Fruit fly (Drosophila melanogaster) whole organism, embryonic: Measurements from ENCODE around the gene Mnn1.

Experiments used
- CG10462 ChIP-seq: fragments of 200-800 bp; sonication (Bioruptor generic); optimal IDR thresholded peaks from 2 replicates; lab custom pipeline; 2016; ENCODE audit warnings: missing biosample characterization, missing genetic modification characterization
- CG12219 ChIP-seq: fragments of 200-800 bp; sonication (Bioruptor generic); optimal IDR thresholded peaks from 3 replicates; lab custom pipeline; 2018; ENCODE audit warnings: missing biosample characterization, mild to moderate bottlenecking, missing genetic modification characterization
- CG14965 ChIP-seq: fragments of 200-800 bp; sonication (Bioruptor generic); optimal IDR thresholded peaks from 2 replicates; lab custom pipeline; 2016; ENCODE audit warnings: missing biosample characterization, missing genetic modification characterization, borderline replicate concordance
- CG15073 ChIP-seq: fragments of 200-800 bp; sonication (Bioruptor generic); optimal IDR thresholded peaks from 2 replicates; lab custom pipeline; 2016; ENCODE audit warnings: missing biosample characterization, missing genetic modification characterization
- CG17186 ChIP-seq: fragments of 200-800 bp; sonication (Bioruptor generic); optimal IDR thresholded peaks from 3 replicates; lab custom pipeline; 2017; ENCODE audit warnings: missing biosample characterization, missing genetic modification reagents, missing genetic modification characterization
- CG17802 ChIP-seq: fragments of 200-800 bp; sonication (Bioruptor generic); optimal IDR thresholded peaks from 2 replicates; lab custom pipeline; 2018; ENCODE audit warnings: missing biosample characterization, mild to moderate bottlenecking, missing genetic modification characterization, moderate library complexity
- CG2712 ChIP-seq: fragments of 200-800 bp; optimal IDR thresholded peaks from 3 replicates; lab custom pipeline; 2019; ENCODE audit warnings: missing biosample characterization, mild to moderate bottlenecking, missing genetic modification characterization, moderate library complexity
- CG32532 ChIP-seq: fragments of 200-800 bp; sonication (Bioruptor generic); IDR thresholded peaks from 2 replicates; pipeline ENCODE4 v1.3.6; 2022; ENCODE audit warnings: missing biosample characterization, missing genetic modification characterization
- CG32767 ChIP-seq: fragments of 200-800 bp; sonication (Bioruptor generic); IDR thresholded peaks from 2 replicates; pipeline ENCODE4 v1.3.6; 2022; ENCODE audit warnings: missing biosample characterization, missing genetic modification characterization
- CG3847 ChIP-seq: fragments of 200-800 bp; sonication (Bioruptor generic); IDR thresholded peaks from 2 replicates; pipeline ENCODE4 v1.3.6; 2022; ENCODE audit warnings: missing biosample characterization, missing genetic modification characterization
- CG4424 ChIP-seq: fragments of 200-800 bp; sonication (Bioruptor generic); optimal IDR thresholded peaks from 3 replicates; lab custom pipeline; 2016; ENCODE audit warnings: missing biosample characterization, missing genetic modification characterization
- CG4707 ChIP-seq: fragments of 200-800 bp; sonication (Bioruptor generic); optimal IDR thresholded peaks from 2 replicates; lab custom pipeline; 2018; ENCODE audit warnings: missing biosample characterization, mild to moderate bottlenecking, missing genetic modification characterization, moderate library complexity
- CG6689 ChIP-seq: fragments of 200-800 bp; sonication (Bioruptor generic); IDR thresholded peaks from 2 replicates; pipeline ENCODE4 v1.3.6; 2022; ENCODE audit warnings: missing biosample characterization, missing genetic modification characterization
- CG7271 ChIP-seq: fragments of 200-800 bp; sonication (Bioruptor generic); optimal IDR thresholded peaks from 2 replicates; lab custom pipeline; 2018; ENCODE audit warnings: missing biosample characterization, mild to moderate bottlenecking, missing genetic modification characterization, moderate library complexity
- D19B ChIP-seq: fragments of 200-800 bp; sonication (Bioruptor generic); optimal IDR thresholded peaks from 2 replicates; lab custom pipeline; 2017; ENCODE audit warnings: missing biosample characterization, mild to moderate bottlenecking, missing genetic modification characterization
- Dll ChIP-seq: fragments of 200-800 bp; sonication (Bioruptor generic); IDR thresholded peaks from 4 replicates; pipeline ENCODE4 v1.3.6; 2022; ENCODE audit warnings: missing biosample characterization, missing genetic modification characterization; ENCODE audit not compliant: partially characterized antibody
- Eip74EF ChIP-seq, 2 experiments: fragments of 200-800 bp in 1 of 2; fragments of >200 bp in 1 of 2; sonication (Bioruptor generic) in 1 of 2; optimal IDR thresholded peaks; 2 replicates each; lab custom pipeline; 2017 to 2019; ENCODE audit warnings: missing biosample characterization in 2 of 2, missing genetic modification characterization in 2 of 2, mild to moderate bottlenecking in 1 of 2, moderate library complexity in 1 of 2
- HHEX ChIP-seq: fragments of 200-800 bp; sonication (Bioruptor generic); optimal IDR thresholded peaks from 3 replicates; lab custom pipeline; 2017; ENCODE audit warnings: missing biosample characterization, mild to moderate bottlenecking, missing genetic modification characterization, missing genetic modification reagents
- Hey ChIP-seq: fragments of 200-800 bp; sonication (Bioruptor generic); optimal IDR thresholded peaks from 3 replicates; lab custom pipeline; 2018; ENCODE audit warnings: missing biosample characterization, mild to moderate bottlenecking, missing genetic modification characterization
- HmgZ ChIP-seq: fragments of 200-800 bp; sonication (Bioruptor generic); optimal IDR thresholded peaks from 2 replicates; lab custom pipeline; 2018; ENCODE audit warnings: missing biosample characterization, mild to moderate bottlenecking, missing genetic modification characterization
- Hr3 ChIP-seq: fragments of 200-800 bp; sonication (Bioruptor generic); optimal IDR thresholded peaks from 3 replicates; lab custom pipeline; 2016; ENCODE audit warnings: missing biosample characterization, missing genetic modification characterization
- Hr51 ChIP-seq, 2 experiments: fragments of 200-800 bp; sonication (Bioruptor generic); optimal IDR thresholded peaks; 2 replicates in 1 of 2; 3 replicates in 1 of 2; lab custom pipeline; 2016 to 2018; ENCODE audit warnings: missing biosample characterization in 2 of 2, missing genetic modification characterization in 2 of 2, mild to moderate bottlenecking in 1 of 2, moderate library complexity in 1 of 2
- Lhr ChIP-seq: fragments of 200-800 bp; sonication (Bioruptor generic); optimal IDR thresholded peaks from 3 replicates; lab custom pipeline; 2017; ENCODE audit warnings: mild to moderate bottlenecking, missing biosample characterization, missing genetic modification reagents, missing genetic modification characterization
- Oaz ChIP-seq: fragments of 200-800 bp; sonication (Bioruptor generic); IDR thresholded peaks from 2 replicates; pipeline ENCODE4 v1.3.6; 2022; ENCODE audit warnings: missing biosample characterization, missing genetic modification characterization
- Oli ChIP-seq: fragments of 200-800 bp; sonication (Bioruptor generic); optimal IDR thresholded peaks from 2 replicates; lab custom pipeline; 2018; ENCODE audit warnings: missing biosample characterization, mild to moderate bottlenecking, missing genetic modification characterization, moderate library complexity
- Rfx ChIP-seq: fragments of 200-800 bp; sonication (Bioruptor generic); IDR thresholded peaks from 2 replicates; pipeline ENCODE4 v1.3.6; 2022; ENCODE audit warnings: missing biosample characterization, missing genetic modification characterization
- Sox100B ChIP-seq: fragments of 200-800 bp; sonication (Bioruptor generic); optimal IDR thresholded peaks from 3 replicates; lab custom pipeline; 2018; ENCODE audit warnings: missing biosample characterization, mild to moderate bottlenecking, missing genetic modification characterization
- Xbp1 ChIP-seq: fragments of 200-800 bp; sonication (Bioruptor generic); optimal IDR thresholded peaks from 3 replicates; lab custom pipeline; 2016; ENCODE audit warnings: missing biosample characterization, mild to moderate bottlenecking, missing genetic modification characterization
- ap ChIP-seq: fragments of 200-800 bp; sonication (Bioruptor generic); IDR thresholded peaks from 2 replicates; pipeline ENCODE4 v1.3.6; 2022; ENCODE audit warnings: missing biosample characterization, missing genetic modification characterization
- bab2 ChIP-seq: fragments of 200-800 bp; sonication (Bioruptor generic); optimal IDR thresholded peaks from 2 replicates; lab custom pipeline; 2016; ENCODE audit warnings: missing biosample characterization, missing genetic modification characterization
- bowl ChIP-seq: fragments of 200-800 bp; sonication (Bioruptor generic); IDR thresholded peaks from 2 replicates; pipeline ENCODE4 v1.3.6; 2022; ENCODE audit warnings: missing biosample characterization, missing genetic modification characterization
- chn ChIP-seq: fragments of 200-800 bp; sonication (Bioruptor generic); optimal IDR thresholded peaks from 2 replicates; lab custom pipeline; 2016; ENCODE audit warnings: missing biosample characterization, missing genetic modification characterization
- crol ChIP-seq: fragments of 200-800 bp; sonication (Bioruptor generic); IDR thresholded peaks from 2 replicates; pipeline ENCODE4 v1.3.6; 2022; ENCODE audit warnings: missing biosample characterization, missing genetic modification characterization
- emc ChIP-seq: fragments of 200-800 bp; sonication (Bioruptor generic); optimal IDR thresholded peaks from 2 replicates; lab custom pipeline; 2016; ENCODE audit warnings: missing biosample characterization, missing genetic modification characterization
- gcm ChIP-seq: fragments of 200-800 bp; sonication (Bioruptor generic); optimal IDR thresholded peaks from 2 replicates; lab custom pipeline; 2019; ENCODE audit warnings: missing biosample characterization, mild to moderate bottlenecking, missing genetic modification characterization, moderate library complexity
- gem ChIP-seq: fragments of 200-800 bp; sonication (Bioruptor generic); optimal IDR thresholded peaks from 2 replicates; lab custom pipeline; 2019; ENCODE audit warnings: missing biosample characterization, mild to moderate bottlenecking, missing genetic modification characterization, moderate library complexity
- gfzf ChIP-seq: fragments of 200-800 bp; sonication (Bioruptor generic); optimal IDR thresholded peaks from 2 replicates; lab custom pipeline; 2016; ENCODE audit warnings: missing biosample characterization, mild to moderate bottlenecking, missing genetic modification characterization, moderate library complexity
- hb ChIP-seq: fragments of 200-800 bp; sonication (Bioruptor generic); IDR thresholded peaks from 3 replicates; pipeline ENCODE4 v1.3.6; 2022; ENCODE audit warnings: missing biosample characterization, missing genetic modification characterization; ENCODE audit not compliant: partially characterized antibody
- hbn ChIP-seq: fragments of 200-800 bp; sonication (Bioruptor generic); IDR thresholded peaks from 2 replicates; pipeline ENCODE4 v1.3.6; 2022; ENCODE audit warnings: missing biosample characterization, missing genetic modification characterization; ENCODE audit not compliant: partially characterized antibody
- ken ChIP-seq: fragments of 200-800 bp; sonication (Bioruptor generic); IDR thresholded peaks from 3 replicates; pipeline ENCODE4 v1.3.6; 2022; ENCODE audit warnings: missing biosample characterization, missing genetic modification characterization
- knrl ChIP-seq: fragments of 200-800 bp; sonication (Bioruptor generic); IDR thresholded peaks from 3 replicates; pipeline ENCODE4 v1.3.6; 2022; ENCODE audit warnings: missing biosample characterization, missing genetic modification characterization; ENCODE audit not compliant: partially characterized antibody
- nerfin-2 ChIP-seq: fragments of 200-800 bp; sonication (Bioruptor generic); IDR thresholded peaks from 2 replicates; pipeline ENCODE4 v1.3.6; 2022; ENCODE audit warnings: missing biosample characterization, missing genetic modification characterization; ENCODE audit not compliant: partially characterized antibody
- org-1 ChIP-seq: fragments of 200-800 bp; sonication (Bioruptor generic); optimal IDR thresholded peaks from 2 replicates; lab custom pipeline; 2017; ENCODE audit warnings: missing biosample characterization, missing genetic modification characterization
- row ChIP-seq: fragments of 200-800 bp; sonication (Bioruptor generic); IDR thresholded peaks from 3 replicates; pipeline ENCODE4 v1.3.6; 2022; ENCODE audit warnings: missing biosample characterization, missing genetic modification characterization
- schlank ChIP-seq: fragments of 200-800 bp; sonication (Bioruptor generic); optimal IDR thresholded peaks from 2 replicates; lab custom pipeline; 2018; ENCODE audit warnings: missing biosample characterization, mild to moderate bottlenecking, missing genetic modification characterization
- so ChIP-seq: fragments of 200-800 bp; sonication (Bioruptor generic); IDR thresholded peaks from 3 replicates; pipeline ENCODE4 v1.3.6; 2022; ENCODE audit warnings: missing biosample characterization, missing genetic modification characterization
- vfl ChIP-seq: fragments of 200-800 bp; sonication (Bioruptor generic); optimal IDR thresholded peaks from 2 replicates; lab custom pipeline; 2016; ENCODE audit warnings: missing biosample characterization, missing genetic modification characterization
- vnd ChIP-seq: fragments of 200-800 bp; sonication (Bioruptor generic); IDR thresholded peaks from 3 replicates; pipeline ENCODE4 v1.3.6; 2022; ENCODE audit warnings: missing biosample characterization, missing genetic modification characterization; ENCODE audit not compliant: partially characterized antibody
- yki ChIP-seq: fragments of >200 bp; optimal IDR thresholded peaks from 3 replicates; lab custom pipeline; 2018
- z ChIP-seq: fragments of 200-800 bp; sonication (Bioruptor generic); IDR thresholded peaks from 3 replicates; pipeline ENCODE4 v1.3.6; 2022; ENCODE audit warnings: missing biosample characterization, missing genetic modification characterization
- zf30C ChIP-seq: fragments of 200-800 bp; sonication (Bioruptor generic); optimal IDR thresholded peaks from 3 replicates; lab custom pipeline; 2018; ENCODE audit warnings: missing biosample characterization, mild to moderate bottlenecking, missing genetic modification characterization

Gene Mnn1

DNA sequence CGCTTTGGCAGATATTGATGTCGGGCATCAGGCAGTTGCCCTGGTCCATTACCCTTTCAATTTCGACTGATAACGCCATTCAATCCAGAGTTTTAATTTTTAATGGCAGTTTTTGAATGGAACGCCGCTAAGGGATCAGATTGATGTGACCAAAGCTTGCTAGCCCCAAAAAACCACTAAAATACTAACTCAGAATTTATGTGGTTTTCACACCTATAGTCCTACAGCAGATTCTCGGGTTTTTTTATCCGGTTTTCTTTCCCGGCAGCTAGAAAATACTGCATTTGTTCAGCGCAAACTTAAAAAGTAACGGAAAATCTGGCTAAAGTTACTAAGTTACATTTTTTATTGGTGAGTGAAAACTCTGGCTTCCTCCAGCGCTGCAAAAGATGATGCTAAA lies 9.6 kb downstream of the Mnn1 start, which contains the start of gene Nuf2 (continued):
- TF ChIP-seq z (no peak), row (GFP tag; lab: Robert Waterston, UW) (peak; percentile 70), yki (lab: Kevin White, UChicago) (no peak), Oli (tag; lab: Kevin White, UChicago) (no peak), D19B (no peak), knrl (GFP tag; lab: Robert Waterston, UW) (peak; percentile 35; the same call in 1 of the 3 replicates), Eip74EF (GFP tag; optimal IDR thresholded peaks at IDR 0.05; lab: Kevin White, UChicago) (peak in 1 of 2 experiments; percentile 4), CG4424 (GFP tag; lab: Kevin White, UChicago) (no peak), schlank (tag; lab: Kevin White, UChicago) (no peak), crol (GFP tag; lab: Robert Waterston, UW) (no peak), CG14965 (GFP tag; lab: Kevin White, UChicago) (no peak), CG6689 (GFP tag; lab: Robert Waterston, UW) (no peak), org-1 (GFP tag; lab: Kevin White, UChicago) (no peak), CG7271 (no peak), CG32767 (GFP tag; lab: Robert Waterston, UW) (no peak), chn (GFP tag; lab: Kevin White, UChicago) (no peak), hb (no peak), CG4707 (GFP tag; lab: Kevin White, UChicago) (no peak), ap (no peak), CG3847 (GFP tag; lab: Robert Waterston, UW) (no peak), CG17186 (GFP tag; lab: Kevin White, UChicago) (peak; percentile 25), gfzf (peak; percentile 95), bab2 (GFP tag; lab: Kevin White, UChicago) (no peak), Hr51 (GFP tag; optimal IDR thresholded peaks at IDR 0.05; lab: Kevin White, UChicago) (no peak), Hey (tag; lab: Kevin White, UChicago) (no peak), gem (peak; percentile 16), zf30C (GFP tag; lab: Kevin White, UChicago) (no peak), CG10462 (GFP tag; lab: Kevin White, UChicago) (no peak), hbn (GFP tag; lab: Robert Waterston, UW) (no peak), bowl (GFP tag; lab: Robert Waterston, UW) (no peak), ken (GFP tag; lab: Robert Waterston, UW) (no peak), Lhr (peak; percentile 88), vnd (GFP tag; lab: Robert Waterston, UW) (no peak), emc (GFP tag; lab: Kevin White, UChicago) (no peak), so (GFP tag; lab: Robert Waterston, UW) (no peak), nerfin-2 (GFP tag; lab: Robert Waterston, UW) (no peak), Dll (GFP tag; lab: Robert Waterston, UW) (no peak), Sox100B (GFP tag; lab: Kevin White, UChicago) (no peak), Oaz (GFP tag; lab: Robert Waterston, UW) (no peak), Hr3 (GFP tag; lab: Kevin White, UChicago) (no peak), CG2712 (tag; lab: Kevin White, UChicago) (peak; percentile 13), HmgZ (tag; lab: Kevin White, UChicago) (peak; percentile 45), CG17802 (peak; percentile 49), vfl (GFP tag; lab: Kevin White, UChicago) (no peak), CG32532 (GFP tag; lab: Robert Waterston, UW) (0 out of 2 replicates have a peak, but pooled peaks have one; percentile 21), CG15073 (no peak), Rfx (GFP tag; lab: Robert Waterston, UW) (no peak), gcm (GFP tag; lab: Kevin White, UChicago) (no peak), CG12219 (GFP tag; lab: Kevin White, UChicago) (no peak), Xbp1 (no peak), HHEX (GFP tag; lab: Kevin White, UChicago) (no peak)
